Fruit fly (Drosophila melanogaster): Measurements from ENCODE around the gene CG17186.

The CG17186 gene

dm6 chr3R:19846870-19847590, 30.3 kb downstream of the CG17186 start, which contains the start of gene MICU3:
MICU3 (plus strand) TSS chr3R:19847311.
- no peak for TF ChIP-seq Sin3A (optimal IDR thresholded peaks at IDR 0.05)
- no peak for TF ChIP-seq insv (optimal IDR thresholded peaks at IDR 0.05)
- no peak for TF ChIP-seq Myc (optimal IDR thresholded peaks at IDR 0.05)
- no peak for TF ChIP-seq h (optimal IDR thresholded peaks at IDR 0.05)
- TF ChIP-seq psq (optimal IDR thresholded peaks at IDR 0.05): no peak
- no peak for TF ChIP-seq ttk (optimal IDR thresholded peaks at IDR 0.05)

- TF ChIP-seq ttk (optimal IDR thresholded peaks at IDR 0.05) (no peak), psq (optimal IDR thresholded peaks at IDR 0.05) (no peak), Sin3A (optimal IDR thresholded peaks at IDR 0.05) (no peak), Myc (optimal IDR thresholded peaks at IDR 0.05) (no peak), h (optimal IDR thresholded peaks at IDR 0.05) (no peak), insv (optimal IDR thresholded peaks at IDR 0.05) (no peak)
These were observed 33.4 kb downstream of the CG17186 start for dm6 chr3R:19843888-19844287.

dm6 chr3R:19840545-19840944, 36.8 kb downstream of the CG17186 start, which contains the start of gene CG31459:
CG31459 (plus strand) TSS chr3R:19840845.
- TF ChIP-seq Myc (optimal IDR thresholded peaks at IDR 0.05): no peak
- no peak for TF ChIP-seq h (optimal IDR thresholded peaks at IDR 0.05)
- TF ChIP-seq ttk (optimal IDR thresholded peaks at IDR 0.05): no peak
- no peak for TF ChIP-seq insv (optimal IDR thresholded peaks at IDR 0.05)
- TF ChIP-seq psq (optimal IDR thresholded peaks at IDR 0.05): no peak
- TF ChIP-seq Sin3A (optimal IDR thresholded peaks at IDR 0.05): no peak

- TF ChIP-seq insv (optimal IDR thresholded peaks at IDR 0.05) (no peak), Myc (optimal IDR thresholded peaks at IDR 0.05) (no peak), h (optimal IDR thresholded peaks at IDR 0.05) (no peak), Sin3A (optimal IDR thresholded peaks at IDR 0.05) (no peak), psq (optimal IDR thresholded peaks at IDR 0.05) (no peak), ttk (optimal IDR thresholded peaks at IDR 0.05) (no peak)
These were observed 38.3 kb downstream of the CG17186 start for dm6 chr3R:19838925-19839601.

- no peak for TF ChIP-seq Myc (optimal IDR thresholded peaks at IDR 0.05)
- no peak for TF ChIP-seq psq (optimal IDR thresholded peaks at IDR 0.05)
- TF ChIP-seq Sin3A (optimal IDR thresholded peaks at IDR 0.05): no peak
- no peak for TF ChIP-seq h (optimal IDR thresholded peaks at IDR 0.05)
- no peak for TF ChIP-seq ttk (optimal IDR thresholded peaks at IDR 0.05)
- no peak for TF ChIP-seq insv (optimal IDR thresholded peaks at IDR 0.05)
These were observed 40.6 kb downstream of the CG17186 start, which contains the start of gene bnl for dm6 chr3R:19836687-19837086. bnl (minus strand) TSS chr3R:19836817.

- TF ChIP-seq Myc (optimal IDR thresholded peaks at IDR 0.05) (no peak), ttk (optimal IDR thresholded peaks at IDR 0.05) (no peak), Sin3A (optimal IDR thresholded peaks at IDR 0.05) (no peak), psq (optimal IDR thresholded peaks at IDR 0.05) (no peak), h (optimal IDR thresholded peaks at IDR 0.05) (no peak), insv (optimal IDR thresholded peaks at IDR 0.05) (no peak)
These were observed 42.3 kb downstream of the CG17186 start for dm6 chr3R:19834982-19835381.

- TF ChIP-seq h (optimal IDR thresholded peaks at IDR 0.05) (no peak), Sin3A (optimal IDR thresholded peaks at IDR 0.05) (no peak), Myc (optimal IDR thresholded peaks at IDR 0.05) (no peak)
These were observed 43.4 kb downstream of the CG17186 start for dm6 chr3R:19833963-19834362.

- no peak for TF ChIP-seq h (optimal IDR thresholded peaks at IDR 0.05)
- TF ChIP-seq Myc (optimal IDR thresholded peaks at IDR 0.05): no peak
- TF ChIP-seq insv (optimal IDR thresholded peaks at IDR 0.05): no peak
- no peak for TF ChIP-seq psq (optimal IDR thresholded peaks at IDR 0.05)
- no peak for TF ChIP-seq ttk (optimal IDR thresholded peaks at IDR 0.05)
- TF ChIP-seq Sin3A (optimal IDR thresholded peaks at IDR 0.05): no peak
These were observed 43.8 kb downstream of the CG17186 start for dm6 chr3R:19833546-19833945.

- TF ChIP-seq Myc (optimal IDR thresholded peaks at IDR 0.05) (no peak), ttk (optimal IDR thresholded peaks at IDR 0.05) (no peak), insv (optimal IDR thresholded peaks at IDR 0.05) (no peak), h (optimal IDR thresholded peaks at IDR 0.05) (no peak), psq (optimal IDR thresholded peaks at IDR 0.05) (no peak), Sin3A (optimal IDR thresholded peaks at IDR 0.05) (no peak)
These were observed 46.3 kb downstream of the CG17186 start for dm6 chr3R:19830973-19831372.

dm6 chr3R:19826806-19827328, 50.4 kb downstream of the CG17186 start:
- TF ChIP-seq h (optimal IDR thresholded peaks at IDR 0.05): no peak

- TF ChIP-seq Myc (optimal IDR thresholded peaks at IDR 0.05) (no peak), psq (optimal IDR thresholded peaks at IDR 0.05) (no peak), insv (optimal IDR thresholded peaks at IDR 0.05) (no peak), ttk (optimal IDR thresholded peaks at IDR 0.05) (no peak), Sin3A (optimal IDR thresholded peaks at IDR 0.05) (no peak), h (optimal IDR thresholded peaks at IDR 0.05) (no peak)
These were observed 51.0 kb downstream of the CG17186 start for dm6 chr3R:19826355-19826754.
